Fruit fly (Drosophila melanogaster) whole organism, wandering third instar larva: ENCODE data around the gene CG31174.

ENCODE experiments used
- Abd-B ChIP-seq: fragments of >200 bp; optimal IDR thresholded peaks from 2 replicates; lab custom pipeline; 2017; ENCODE audit warnings: missing biosample characterization, missing genetic modification characterization
- GATAd ChIP-seq: sonication (Bioruptor generic); optimal IDR thresholded peaks from 2 replicates; lab custom pipeline; 2016; ENCODE audit warnings: missing biosample characterization, missing genetic modification characterization
- Hr78 ChIP-seq: fragments of >200 bp; optimal IDR thresholded peaks from 2 replicates; lab custom pipeline; 2017; ENCODE audit warnings: missing biosample characterization, missing genetic modification characterization
- Mio ChIP-seq: sonication (Bioruptor generic); optimal IDR thresholded peaks from 2 replicates; lab custom pipeline; 2016; ENCODE audit warnings: missing biosample characterization, missing genetic modification characterization
- Rel ChIP-seq, 2 experiments: fragments of 200-800 bp; sonication (Bioruptor generic) in 1 of 2; optimal IDR thresholded peaks; 2 replicates in 1 of 2; 3 replicates in 1 of 2; lab custom pipeline; 2016 to 2019; ENCODE audit warnings: mild to moderate bottlenecking in 2 of 2, missing biosample characterization in 2 of 2, missing genetic modification characterization in 2 of 2, moderate library complexity in 1 of 2
- br ChIP-seq: fragments of 200-800 bp; sonication (Bioruptor generic); optimal IDR thresholded peaks from 2 replicates; lab custom pipeline; 2016; ENCODE audit warnings: missing biosample characterization, missing genetic modification characterization
- dmrt93B ChIP-seq: fragments of 200-800 bp; sonication (Bioruptor generic); optimal IDR thresholded peaks from 2 replicates; lab custom pipeline; 2018; ENCODE audit warnings: missing biosample characterization, mild to moderate bottlenecking, missing genetic modification characterization
- ey ChIP-seq: fragments of 200-800 bp; sonication (Bioruptor generic); optimal IDR thresholded peaks from 2 replicates; lab custom pipeline; 2016; ENCODE audit warnings: missing biosample characterization, missing genetic modification characterization
- fru ChIP-seq: fragments of 200-800 bp; sonication (Bioruptor generic); optimal IDR thresholded peaks from 3 replicates; lab custom pipeline; 2016; ENCODE audit warnings: missing biosample characterization, mild to moderate bottlenecking, missing genetic modification characterization
- lola ChIP-seq: fragments of >200 bp; optimal IDR thresholded peaks from 2 replicates; lab custom pipeline; 2017; ENCODE audit warnings: missing biosample characterization, missing genetic modification characterization
- pan ChIP-seq: fragments of >200 bp; optimal IDR thresholded peaks from 2 replicates; lab custom pipeline; 2017
- psq ChIP-seq: fragments of 200-800 bp; sonication (Bioruptor generic); optimal IDR thresholded peaks from 3 replicates; lab custom pipeline; 2017; ENCODE audit warnings: missing biosample characterization, mild to moderate bottlenecking, missing genetic modification characterization, moderate library complexity
- tai ChIP-seq: sonication (Bioruptor generic); optimal IDR thresholded peaks from 2 replicates; lab custom pipeline; 2016; ENCODE audit warnings: missing biosample characterization, missing genetic modification characterization
- woc ChIP-seq: sonication (Bioruptor generic); optimal IDR thresholded peaks from 2 replicates; lab custom pipeline; 2016; ENCODE audit warnings: missing biosample characterization, mild to moderate bottlenecking, missing genetic modification characterization

DNA sequence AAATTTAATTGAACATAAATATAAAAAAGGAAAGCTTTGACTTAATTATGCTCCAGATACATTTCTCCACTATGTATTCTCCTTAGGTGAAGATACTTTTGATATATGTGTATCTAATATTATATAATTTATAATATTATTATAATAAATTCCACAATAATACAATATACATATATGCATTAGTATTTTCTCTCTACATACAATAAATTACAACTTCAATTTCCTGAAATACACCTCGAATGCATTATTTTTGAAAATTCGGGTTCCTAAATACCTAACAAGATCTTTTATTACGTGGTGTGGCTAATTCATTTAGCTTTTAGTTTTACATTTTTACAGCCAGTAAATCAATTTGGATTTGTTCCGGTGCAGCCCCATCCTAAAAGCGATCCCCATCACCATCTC, 39.0 kb downstream of the CG31174 start:
- no peak for TF ChIP-seq woc
- TF ChIP-seq fru (GFP tag; lab: Kevin White, UChicago) = no peak
- TF ChIP-seq lola = no peak
- TF ChIP-seq Mio (GFP tag; lab: Kevin White, UChicago) = no peak
- TF ChIP-seq Abd-B (GFP tag; lab: Kevin White, UChicago) = no peak
- TF ChIP-seq Hr78 (GFP tag; lab: Kevin White, UChicago) = no peak
- TF ChIP-seq tai = no peak
- no peak for TF ChIP-seq br (GFP tag; lab: Kevin White, UChicago)
- TF ChIP-seq ey (GFP tag; lab: Kevin White, UChicago) = no peak
- TF ChIP-seq GATAd (GFP tag; lab: Kevin White, UChicago) = no peak
- no peak for TF ChIP-seq pan (lab: Kevin White, UChicago)
- TF ChIP-seq Rel (GFP tag; optimal IDR thresholded peaks at IDR 0.05; lab: Kevin White, UChicago) = no peak
- no peak for TF ChIP-seq Rel (tag; optimal IDR thresholded peaks at IDR 0.05; lab: Kevin White, UChicago)
- TF ChIP-seq dmrt93B (GFP tag; lab: Kevin White, UChicago) = no peak
- no peak for TF ChIP-seq psq (GFP tag; lab: Kevin White, UChicago)
